Worm (Caenorhabditis elegans) whole organism, L3 larva: ENCODE data around the gene Y47D3A.34.

Experiments
- R02D3.7 ChIP-seq: fragments of 150-350 bp; optimal IDR thresholded peaks from 2 replicates; lab custom pipeline; 2014; ENCODE audit warnings: missing biosample characterization, missing genetic modification characterization
- ceh-28 ChIP-seq: fragments of 150-350 bp; optimal IDR thresholded peaks from 2 replicates; lab custom pipeline; 2014; ENCODE audit warnings: missing biosample characterization, missing genetic modification reagents, missing genetic modification characterization
- ceh-9 ChIP-seq: sonication (generic microtip); optimal IDR thresholded peaks from 2 replicates; lab custom pipeline; 2018; ENCODE audit warnings: missing biosample characterization, missing genetic modification characterization
- fkh-2 ChIP-seq: fragments of 150-350 bp; optimal IDR thresholded peaks from 2 replicates; lab custom pipeline; 2014; ENCODE audit warnings: missing biosample characterization, missing genetic modification reagents, missing genetic modification characterization
- jun-1 ChIP-seq: fragments of 150-350 bp; optimal IDR thresholded peaks from 2 replicates; lab custom pipeline; 2014; ENCODE audit warnings: missing biosample characterization, missing genetic modification reagents, missing genetic modification characterization
- lin-15B ChIP-seq: fragments of 150-350 bp; optimal IDR thresholded peaks from 2 replicates; lab custom pipeline; 2014; ENCODE audit warnings: missing biosample characterization, missing genetic modification characterization
- nhr-12 ChIP-seq: fragments of 150-350 bp; optimal IDR thresholded peaks from 2 replicates; lab custom pipeline; 2014; ENCODE audit warnings: missing biosample characterization, missing genetic modification characterization
- pha-4 ChIP-seq: fragments of 150-350 bp; optimal IDR thresholded peaks from 2 replicates; lab custom pipeline; 2014; ENCODE audit warnings: missing biosample characterization, missing genetic modification reagents, missing genetic modification characterization
- snpc-4 ChIP-seq: fragments of 150-350 bp; optimal IDR thresholded peaks from 2 replicates; lab custom pipeline; 2014; ENCODE audit warnings: missing biosample characterization, missing genetic modification characterization
- unc-62 ChIP-seq: fragments of 150-350 bp; sonication (generic microtip); optimal IDR thresholded peaks from 4 replicates; lab custom pipeline; 2014; ENCODE audit warnings: missing biosample characterization, missing genetic modification reagents, missing genetic modification characterization

DNA sequence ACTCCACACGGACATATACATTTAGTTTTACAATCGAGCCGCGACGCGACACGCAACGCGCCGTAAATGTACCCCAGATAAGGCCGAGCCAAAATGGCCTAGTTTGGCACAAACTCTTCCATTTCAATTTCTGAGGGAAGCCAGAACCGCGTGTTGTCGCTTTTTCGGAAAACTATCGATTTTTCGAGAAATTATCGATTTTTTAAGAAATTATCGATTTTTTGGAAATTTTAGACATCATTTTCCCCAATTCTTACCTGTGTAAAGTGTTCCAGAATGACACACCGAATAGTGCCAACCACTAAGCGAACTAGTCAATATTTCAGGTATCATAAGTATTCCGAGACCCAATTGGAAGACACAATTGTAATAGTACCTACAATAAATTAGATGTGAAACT lies 3.3 kb downstream of the Y47D3A.34 start:
- TF ChIP-seq nhr-12 (tag; lab: Kevin White, UChicago) (no peak), ceh-9 (no peak), ceh-28 (tag; lab: Kevin White, UChicago) (peak; percentile 31), pha-4 (tag; lab: Kevin White, UChicago) (no peak), snpc-4 (no peak), fkh-2 (tag; lab: Kevin White, UChicago) (no peak), jun-1 (tag; lab: Kevin White, UChicago) (no peak), R02D3.7 (tag; lab: Kevin White, UChicago) (no peak), unc-62 (GFP tag; lab: Kevin White, UChicago) (no peak), lin-15B (tag; lab: Kevin White, UChicago) (no peak)
